Fruit fly (Drosophila melanogaster) whole organism: ENCODE results near the gene CG31473.

Experiments used
- pan ChIP-seq: fragments of >200 bp; optimal IDR thresholded peaks from 2 replicates; lab custom pipeline; 2017
- psq ChIP-seq: fragments of >200 bp; optimal IDR thresholded peaks from 2 replicates; lab custom pipeline; 2017

DNA sequence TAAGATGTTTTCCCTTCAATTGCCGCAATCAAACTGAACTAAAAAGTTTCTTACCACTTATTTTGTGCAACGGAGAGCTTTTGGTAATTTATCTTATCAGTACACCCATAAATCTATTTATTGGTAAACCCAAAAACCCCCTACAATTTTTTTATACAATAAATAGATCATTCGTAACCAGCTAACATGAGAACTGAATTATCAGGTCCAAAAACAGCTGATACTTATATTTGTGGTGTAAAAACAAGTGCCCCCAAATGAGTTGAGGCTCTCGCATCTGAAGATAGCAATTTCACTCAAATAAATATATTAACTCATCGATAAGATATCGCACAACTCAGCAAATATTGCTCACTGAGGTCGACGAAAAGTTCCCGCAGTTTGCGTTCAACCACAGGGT is 23.7 kb upstream of the CG31473 start, which contains the start of gene CG18748:
- TF ChIP-seq psq (lab: Kevin White, UChicago): no peak
- no peak for TF ChIP-seq pan (lab: Kevin White, UChicago)
